In the genomic region with DNA sequence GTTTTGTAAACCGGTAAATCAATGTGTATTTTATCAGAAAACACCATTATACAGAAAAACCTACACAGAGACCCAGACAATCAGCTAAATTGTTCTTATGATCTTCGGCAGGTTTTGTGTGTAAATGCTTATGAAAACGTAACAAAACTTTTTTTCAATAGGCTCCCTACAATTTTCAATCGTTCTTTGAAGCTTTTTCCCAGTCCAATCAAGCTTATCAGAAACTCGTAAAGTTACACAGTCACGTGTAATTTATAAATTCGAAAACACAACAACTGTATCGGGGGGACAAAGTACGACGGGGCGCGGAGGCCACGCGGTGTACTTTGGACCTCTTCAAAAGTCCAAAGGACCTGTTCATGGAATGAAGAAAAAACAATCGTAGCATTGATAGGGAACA, we compare ENCODE assay signal across 6 worm cellular contexts.
A peak's percentile ranks its signal among the peaks of the same experiment; 100 is the strongest.
TF ChIP-seq lines count a peak whose summit lies in the region.

No protein-coding gene starts in this region.

TF ChIP-seq in whole organism, L1 larva, 84 proteins besides CTCF, POLR2A, EP300 and RAD21 (continues in another document):
- TF ChIP-seq ets-5 (GFP tag; IDR thresholded peaks at IDR 0.05; lab: Robert Waterston, UW) (no peak), lin-35 (GFP tag; optimal IDR thresholded peaks at IDR 0.05; lab: Kevin White, UChicago) (peak in 1 of 2 experiments; percentile 77), lin-13 (GFP tag; optimal IDR thresholded peaks at IDR 0.05; lab: Kevin White, UChicago) (no peak), efl-3 (GFP tag; optimal IDR thresholded peaks at IDR 0.05; lab: Kevin White, UChicago) (no peak), mdl-1 (tag; optimal IDR thresholded peaks at IDR 0.05; lab: Kevin White, UChicago) (peak in 1 of 2 experiments; percentile 73), egl-27 (tag; optimal IDR thresholded peaks at IDR 0.05; lab: Kevin White, UChicago) (no peak), lir-3 (tag; optimal IDR thresholded peaks at IDR 0.05; lab: Kevin White, UChicago; ENCODE audit: poor library complexity) (peak; percentile 61), pax-3 (tag; optimal IDR thresholded peaks at IDR 0.05; lab: Kevin White, UChicago) (no peak), grh-1 (GFP tag; IDR thresholded peaks at IDR 0.05; lab: Robert Waterston, UW) (peak; percentile 56; the same call in 1 of the 2 replicates), ceh-88 (GFP tag; IDR thresholded peaks at IDR 0.05; lab: Robert Waterston, UW) (no peak; the same call in 1 of the 2 replicates), ama-1 (optimal IDR thresholded peaks at IDR 0.05; lab: Kevin White, UChicago) (peak; percentile 43), skn-1 (tag; optimal IDR thresholded peaks at IDR 0.05; lab: Kevin White, UChicago) (no peak), sptf-1 (tag; optimal IDR thresholded peaks at IDR 0.05; lab: Kevin White, UChicago) (no peak), aha-1 (tag; optimal IDR thresholded peaks at IDR 0.05; lab: Kevin White, UChicago) (no peak)

TF ChIP-seq in whole organism, L2 larva, 48 proteins besides CTCF, POLR2A, EP300 and RAD21 (continues in another document):
- TF ChIP-seq gmeb-1 (tag; optimal IDR thresholded peaks at IDR 0.05; lab: Kevin White, UChicago) (no peak), ztf-11 (tag; optimal IDR thresholded peaks at IDR 0.05; lab: Kevin White, UChicago) (no peak), sem-4 (tag; optimal IDR thresholded peaks at IDR 0.05; lab: Kevin White, UChicago) (no peak), zag-1 (tag; optimal IDR thresholded peaks at IDR 0.05; lab: Kevin White, UChicago) (no peak), nhr-237 (tag; optimal IDR thresholded peaks at IDR 0.05; lab: Kevin White, UChicago) (no peak), sma-3 (GFP tag; optimal IDR thresholded peaks at IDR 0.05; lab: Kevin White, UChicago) (peak; percentile 73), blmp-1 (tag; optimal IDR thresholded peaks at IDR 0.05; lab: Kevin White, UChicago; ENCODE audit: insufficient read depth) (peak; percentile 41), dmd-4 (tag; optimal IDR thresholded peaks at IDR 0.05; lab: Kevin White, UChicago) (no peak), R02D3.7 (tag; optimal IDR thresholded peaks at IDR 0.05; lab: Kevin White, UChicago) (no peak), ceh-16 (tag; optimal IDR thresholded peaks at IDR 0.05; lab: Kevin White, UChicago) (no peak), C34F6.9 (tag; optimal IDR thresholded peaks at IDR 0.05; lab: Kevin White, UChicago) (peak; percentile 30), skn-1 (tag; optimal IDR thresholded peaks at IDR 0.05; lab: Kevin White, UChicago) (no peak), ceh-82 (tag; optimal IDR thresholded peaks at IDR 0.05; lab: Kevin White, UChicago) (no peak), aly-2 (tag; optimal IDR thresholded peaks at IDR 0.05; lab: Kevin White, UChicago) (no peak), Y55F3AM.14 (GFP tag; optimal IDR thresholded peaks at IDR 0.05; lab: Kevin White, UChicago) (peak; percentile 92)

TF ChIP-seq in whole organism, L3 larva, 47 proteins besides CTCF, POLR2A, EP300 and RAD21:
- TF ChIP-seq pqm-1 (tag; optimal IDR thresholded peaks at IDR 0.05; lab: Kevin White, UChicago): peak; percentile 87
- TF ChIP-seq ztf-11 (tag; optimal IDR thresholded peaks at IDR 0.05; lab: Kevin White, UChicago): no peak
- no peak for TF ChIP-seq nhr-28 (tag; optimal IDR thresholded peaks at IDR 0.05; lab: Kevin White, UChicago)
- peak; percentile 86 for TF ChIP-seq pha-4 (tag; optimal IDR thresholded peaks at IDR 0.05; lab: Kevin White, UChicago)
- no peak for TF ChIP-seq fkh-10 (GFP tag; optimal IDR thresholded peaks at IDR 0.05; lab: Kevin White, UChicago)
- TF ChIP-seq nhr-43 (tag; optimal IDR thresholded peaks at IDR 0.05; lab: Kevin White, UChicago; ENCODE audit: poor library complexity, severe bottlenecking): peak; percentile 85
- peak; percentile 44 for TF ChIP-seq lsy-12 (tag; optimal IDR thresholded peaks at IDR 0.05; lab: Kevin White, UChicago)
- TF ChIP-seq jun-1 (tag; optimal IDR thresholded peaks at IDR 0.05; lab: Kevin White, UChicago): peak; percentile 67
- peak; percentile 92 for TF ChIP-seq elt-2 (tag; optimal IDR thresholded peaks at IDR 0.05; lab: Kevin White, UChicago)
- peak; percentile 87 for TF ChIP-seq ama-1 (optimal IDR thresholded peaks at IDR 0.05; lab: Kevin White, UChicago)
- peak; percentile 16 for TF ChIP-seq nhr-25 (tag; optimal IDR thresholded peaks at IDR 0.05; lab: Kevin White, UChicago)
- TF ChIP-seq nfya-1 (tag; optimal IDR thresholded peaks at IDR 0.05; lab: Kevin White, UChicago; ENCODE audit: insufficient read depth): peak; percentile 49

TF ChIP-seq in whole organism, L4 larva, 104 proteins besides CTCF, POLR2A, EP300 and RAD21 (continues in another document):
- TF ChIP-seq nhr-42 (GFP tag; IDR thresholded peaks at IDR 0.05; lab: Robert Waterston, UW) (0 out of 2 replicates have a peak, but pooled peaks have one; percentile 4), dmd-8 (GFP tag; IDR thresholded peaks at IDR 0.05; lab: Robert Waterston, UW) (no peak), spr-3 (GFP tag; optimal IDR thresholded peaks at IDR 0.05; lab: Kevin White, UChicago) (no peak), fkh-10 (GFP tag; optimal IDR thresholded peaks at IDR 0.05; lab: Kevin White, UChicago) (no peak), ama-1 (optimal IDR thresholded peaks at IDR 0.05; lab: Kevin White, UChicago) (peak; percentile 64), nhr-11 (tag; optimal IDR thresholded peaks at IDR 0.05; lab: Kevin White, UChicago) (no peak), aly-2 (tag; optimal IDR thresholded peaks at IDR 0.05; lab: Kevin White, UChicago) (no peak), ceh-62 (tag; optimal IDR thresholded peaks at IDR 0.05; lab: Kevin White, UChicago) (no peak), D1046.2 (GFP tag; IDR thresholded peaks at IDR 0.05; lab: Robert Waterston, UW) (no peak), ceh-32 (tag; optimal IDR thresholded peaks at IDR 0.05; lab: Kevin White, UChicago; ENCODE audit: poor library complexity) (no peak), pqm-1 (tag; optimal IDR thresholded peaks at IDR 0.05; lab: Kevin White, UChicago) (no peak), dmd-6 (GFP tag; IDR thresholded peaks at IDR 0.05; lab: Robert Waterston, UW) (peak; percentile 66), lin-15B (tag; optimal IDR thresholded peaks at IDR 0.05; lab: Kevin White, UChicago) (no peak), nhr-41 (GFP tag; IDR thresholded peaks at IDR 0.05; lab: Robert Waterston, UW) (no peak), mep-1 (tag; optimal IDR thresholded peaks at IDR 0.05; lab: Kevin White, UChicago) (peak; percentile 78), ZK337.2 (GFP tag; IDR thresholded peaks at IDR 0.05; lab: Robert Waterston, UW) (no peak), unc-39 (tag; optimal IDR thresholded peaks at IDR 0.05; lab: Kevin White, UChicago) (no peak)

TF ChIP-seq in whole organism, late embryonic, 69 proteins besides CTCF, POLR2A, EP300 and RAD21:
- TF ChIP-seq ceh-45 (GFP tag; IDR thresholded peaks at IDR 0.05; lab: Robert Waterston, UW) (no peak), hlh-30 (tag; optimal IDR thresholded peaks at IDR 0.05; lab: Kevin White, UChicago; ENCODE audit: insufficient read depth) (peak; percentile 7)

TF ChIP-seq in whole organism, young adult, 124 proteins besides CTCF, POLR2A, EP300 and RAD21 (continues in another document):
- 0 out of 2 replicates have a peak, but pooled peaks have one; percentile 24 for TF ChIP-seq lin-26 (GFP tag; IDR thresholded peaks at IDR 0.05; lab: Robert Waterston, UW)
- peak; percentile 81 for TF ChIP-seq nfyb-1 (GFP tag; IDR thresholded peaks at IDR 0.05; lab: Robert Waterston, UW)
- TF ChIP-seq ZK185.1 (tag; optimal IDR thresholded peaks at IDR 0.05; lab: Kevin White, UChicago; ENCODE audit: poor library complexity, severe bottlenecking): peak; percentile 25
- no peak for TF ChIP-seq F23B12.7 (tag; optimal IDR thresholded peaks at IDR 0.05; lab: Kevin White, UChicago; ENCODE audit: insufficient read depth)
- peak; percentile 45; the same call in 1 of the 2 replicates for TF ChIP-seq K11D2.4 (GFP tag; IDR thresholded peaks at IDR 0.05; lab: Robert Waterston, UW)
- peak; percentile 66 for TF ChIP-seq chd-7 (tag; optimal IDR thresholded peaks at IDR 0.05; lab: Kevin White, UChicago)
- no peak for TF ChIP-seq zfh-2 (GFP tag; conservative IDR thresholded peaks at IDR 0.05; lab: Robert Waterston, UW)
- peak; percentile 51 for TF ChIP-seq tbp1 (GFP tag; optimal IDR thresholded peaks at IDR 0.05; lab: Kevin White, UChicago)
- 0 out of 2 replicates have a peak, but pooled peaks have one; percentile 47 for TF ChIP-seq madf-3 (GFP tag; IDR thresholded peaks at IDR 0.05; lab: Robert Waterston, UW)
- no peak for TF ChIP-seq unc-62 (GFP tag; optimal IDR thresholded peaks at IDR 0.05; lab: Kevin White, UChicago)
- TF ChIP-seq athp-1 (tag; optimal IDR thresholded peaks at IDR 0.05; lab: Kevin White, UChicago): no peak
- no peak for TF ChIP-seq lag-1 (GFP tag; IDR thresholded peaks at IDR 0.05; lab: Robert Waterston, UW)
- TF ChIP-seq ztf-26 (tag; optimal IDR thresholded peaks at IDR 0.05; lab: Kevin White, UChicago): peak; percentile 20
- TF ChIP-seq lin-54 (GFP tag; optimal IDR thresholded peaks at IDR 0.05; lab: Kevin White, UChicago): peak; percentile 11
- TF ChIP-seq egl-18 (GFP tag; IDR thresholded peaks at IDR 0.05; lab: Robert Waterston, UW): no peak
- no peak for TF ChIP-seq attf-3 (GFP tag; conservative IDR thresholded peaks at IDR 0.05; lab: Robert Waterston, UW)
- peak; percentile 46 for TF ChIP-seq tlf-1 (GFP tag; optimal IDR thresholded peaks at IDR 0.05; lab: Kevin White, UChicago)
- peak; percentile 47 for TF ChIP-seq lin-40 (tag; optimal IDR thresholded peaks at IDR 0.05; lab: Kevin White, UChicago)
- TF ChIP-seq cebp-2 (GFP tag; IDR thresholded peaks at IDR 0.05; lab: Robert Waterston, UW): no peak
- no peak for TF ChIP-seq ama-1 (optimal IDR thresholded peaks at IDR 0.05; lab: Kevin White, UChicago)
- no peak for TF ChIP-seq ama-1 (GFP tag; optimal IDR thresholded peaks at IDR 0.05; lab: Kevin White, UChicago)
- no peak for TF ChIP-seq madf-10 (tag; optimal IDR thresholded peaks at IDR 0.05; lab: Kevin White, UChicago)
- no peak for TF ChIP-seq ztf-3 (GFP tag; optimal IDR thresholded peaks at IDR 0.05; lab: Kevin White, UChicago)
- TF ChIP-seq Y95B8A.8 (GFP tag; IDR thresholded peaks at IDR 0.05; lab: Robert Waterston, UW): 0 out of 2 replicates have a peak, but pooled peaks have one; percentile 36
- no peak for TF ChIP-seq ceh-40 (GFP tag; IDR thresholded peaks at IDR 0.05; lab: Robert Waterston, UW)
- no peak for TF ChIP-seq ztf-25 (GFP tag; IDR thresholded peaks at IDR 0.05; lab: Robert Waterston, UW)
- no peak for TF ChIP-seq ekl-4 (GFP tag; IDR thresholded peaks at IDR 0.05; lab: Robert Waterston, UW)
- TF ChIP-seq attf-5 (GFP tag; optimal IDR thresholded peaks at IDR 0.05; lab: Kevin White, UChicago): peak; percentile 38
- peak; percentile 27; the same call in 1 of the 2 replicates for TF ChIP-seq hmg-1.2 (GFP tag; IDR thresholded peaks at IDR 0.05; lab: Robert Waterston, UW)
- TF ChIP-seq bed-1 (GFP tag; IDR thresholded peaks at IDR 0.05; lab: Robert Waterston, UW): no peak
- TF ChIP-seq dox-1 (GFP tag; IDR thresholded peaks at IDR 0.05; lab: Robert Waterston, UW): peak; percentile 42; the same call in 1 of the 2 replicates
- TF ChIP-seq ccch-3 (GFP tag; optimal IDR thresholded peaks at IDR 0.05; lab: Kevin White, UChicago): no peak
- TF ChIP-seq somi-1 (GFP tag; optimal IDR thresholded peaks at IDR 0.05; lab: Kevin White, UChicago): peak; percentile 25
